Fruit fly (Drosophila melanogaster) whole organism, embryonic: Measurements from ENCODE around the gene Sec61alpha.

Experiments used
- Bgb ChIP-seq: fragments of 200-800 bp; sonication (Bioruptor generic); IDR thresholded peaks from 2 replicates; pipeline ENCODE4 v1.3.6; 2022; ENCODE audit warnings: missing biosample characterization, missing genetic modification characterization; ENCODE audit not compliant: partially characterized antibody
- CG1024 ChIP-seq: fragments of 200-800 bp; sonication (Bioruptor generic); IDR thresholded peaks from 2 replicates; pipeline ENCODE4 v1.3.6; 2022; ENCODE audit warnings: missing biosample characterization, missing genetic modification characterization
- CG10462 ChIP-seq: fragments of 200-800 bp; sonication (Bioruptor generic); optimal IDR thresholded peaks from 2 replicates; lab custom pipeline; 2016; ENCODE audit warnings: missing biosample characterization, missing genetic modification characterization
- CG12299 ChIP-seq: fragments of 200-800 bp; sonication (Bioruptor generic); optimal IDR thresholded peaks from 2 replicates; lab custom pipeline; 2018; ENCODE audit warnings: missing biosample characterization, mild to moderate bottlenecking, missing genetic modification characterization
- CG13624 ChIP-seq: fragments of 200-800 bp; sonication (Bioruptor generic); optimal IDR thresholded peaks from 2 replicates; lab custom pipeline; 2016; ENCODE audit warnings: missing biosample characterization, missing genetic modification characterization
- CG14441 ChIP-seq: fragments of 200-800 bp; sonication (Bioruptor generic); IDR thresholded peaks from 2 replicates; pipeline ENCODE4 v1.3.6; 2022; ENCODE audit warnings: missing biosample characterization, missing genetic modification characterization
- CG17328 ChIP-seq: fragments of 200-800 bp; sonication (Bioruptor generic); IDR thresholded peaks from 2 replicates; pipeline ENCODE4 v1.3.6; 2022; ENCODE audit warnings: missing biosample characterization, missing genetic modification characterization
- CG1792 ChIP-seq: fragments of 200-800 bp; sonication (Bioruptor generic); optimal IDR thresholded peaks from 2 replicates; lab custom pipeline; 2016; ENCODE audit warnings: missing biosample characterization, missing genetic modification characterization
- CG18599 ChIP-seq: fragments of 200-800 bp; sonication (Bioruptor generic); optimal IDR thresholded peaks from 3 replicates; lab custom pipeline; 2017; ENCODE audit warnings: missing biosample characterization, missing genetic modification characterization, mild to moderate bottlenecking, moderate library complexity, missing genetic modification reagents
- CG2116 ChIP-seq: fragments of 200-800 bp; sonication (Bioruptor generic); optimal IDR thresholded peaks from 3 replicates; lab custom pipeline; 2018; ENCODE audit warnings: missing biosample characterization, mild to moderate bottlenecking, missing genetic modification characterization
- CG2129 ChIP-seq: fragments of 200-800 bp; sonication (Bioruptor generic); IDR thresholded peaks from 2 replicates; pipeline ENCODE4 v1.3.6; 2022; ENCODE audit warnings: missing biosample characterization, missing genetic modification characterization; ENCODE audit not compliant: partially characterized antibody
- CG2199 ChIP-seq: fragments of 200-800 bp; sonication (Bioruptor generic); IDR thresholded peaks from 3 replicates; pipeline ENCODE4 v1.3.6; 2022; ENCODE audit warnings: missing biosample characterization, missing genetic modification characterization
- CG32772 ChIP-seq: fragments of 200-800 bp; sonication (Bioruptor generic); IDR thresholded peaks from 2 replicates; pipeline ENCODE4 v1.3.6; 2022; ENCODE audit warnings: missing biosample characterization, missing genetic modification characterization
- CG3847 ChIP-seq: fragments of 200-800 bp; sonication (Bioruptor generic); IDR thresholded peaks from 2 replicates; pipeline ENCODE4 v1.3.6; 2022; ENCODE audit warnings: missing biosample characterization, missing genetic modification characterization
- CG3995 ChIP-seq: fragments of 200-800 bp; sonication (Bioruptor generic); optimal IDR thresholded peaks from 3 replicates; lab custom pipeline; 2016; ENCODE audit warnings: missing biosample characterization, missing genetic modification characterization
- CG4730 ChIP-seq: fragments of 200-800 bp; sonication (Bioruptor generic); IDR thresholded peaks from 2 replicates; pipeline ENCODE4 v1.3.6; 2022; ENCODE audit warnings: missing biosample characterization, missing genetic modification characterization
- CG4820 ChIP-seq: fragments of 200-800 bp; sonication (Bioruptor generic); optimal IDR thresholded peaks from 3 replicates; lab custom pipeline; 2016; ENCODE audit warnings: missing biosample characterization, missing genetic modification characterization
- CG8944 ChIP-seq: fragments of 200-800 bp; sonication (Bioruptor generic); optimal IDR thresholded peaks from 3 replicates; lab custom pipeline; 2016; ENCODE audit warnings: missing biosample characterization, missing genetic modification characterization
- D19B ChIP-seq: fragments of 200-800 bp; sonication (Bioruptor generic); optimal IDR thresholded peaks from 2 replicates; lab custom pipeline; 2017; ENCODE audit warnings: missing biosample characterization, mild to moderate bottlenecking, missing genetic modification characterization
- Elba2 ChIP-seq: fragments of 200-800 bp; sonication (Bioruptor generic); optimal IDR thresholded peaks from 3 replicates; lab custom pipeline; 2016; ENCODE audit warnings: missing biosample characterization, missing genetic modification characterization
- Hey ChIP-seq: fragments of 200-800 bp; sonication (Bioruptor generic); optimal IDR thresholded peaks from 3 replicates; lab custom pipeline; 2018; ENCODE audit warnings: missing biosample characterization, mild to moderate bottlenecking, missing genetic modification characterization
- HmgD ChIP-seq: fragments of 200-800 bp; sonication (Bioruptor generic); optimal IDR thresholded peaks from 3 replicates; lab custom pipeline; 2016; ENCODE audit warnings: missing biosample characterization, missing genetic modification characterization
- Hsf ChIP-seq: fragments of 200-800 bp; sonication (Bioruptor generic); optimal IDR thresholded peaks from 3 replicates; lab custom pipeline; 2016; ENCODE audit warnings: missing biosample characterization, missing genetic modification characterization
- MBD-R2 ChIP-seq: fragments of 200-800 bp; sonication (Bioruptor generic); IDR thresholded peaks from 2 replicates; pipeline ENCODE4 v1.3.6; 2022; ENCODE audit warnings: missing biosample characterization, missing genetic modification characterization
- Nf-YB ChIP-seq: fragments of 200-800 bp; sonication (Bioruptor generic); optimal IDR thresholded peaks from 3 replicates; lab custom pipeline; 2019; ENCODE audit warnings: missing biosample characterization, mild to moderate bottlenecking, missing genetic modification characterization, moderate library complexity
- Opbp ChIP-seq: fragments of 200-800 bp; sonication (Bioruptor generic); IDR thresholded peaks from 3 replicates; pipeline ENCODE4 v1.3.6; 2022; ENCODE audit warnings: missing biosample characterization, missing genetic modification characterization; ENCODE audit not compliant: partially characterized antibody
- Tbp ChIP-seq: fragments of >200 bp; optimal IDR thresholded peaks from 2 replicates; lab custom pipeline; 2018; ENCODE audit warnings: missing biosample characterization, missing genetic modification characterization
- al ChIP-seq: fragments of 200-800 bp; sonication (Bioruptor generic); IDR thresholded peaks from 2 replicates; pipeline ENCODE4 v1.3.6; 2022; ENCODE audit warnings: missing biosample characterization, missing genetic modification characterization
- crol ChIP-seq: fragments of 200-800 bp; sonication (Bioruptor generic); IDR thresholded peaks from 2 replicates; pipeline ENCODE4 v1.3.6; 2022; ENCODE audit warnings: missing biosample characterization, missing genetic modification characterization
- crp ChIP-seq, 2 experiments: fragments of 200-800 bp; sonication (Bioruptor generic); optimal IDR thresholded peaks; 2 replicates in 1 of 2; 3 replicates in 1 of 2; lab custom pipeline; 2017; ENCODE audit warnings: missing biosample characterization in 2 of 2, missing genetic modification characterization in 2 of 2, mild to moderate bottlenecking in 1 of 2, moderate library complexity in 1 of 2
- da ChIP-seq: fragments of 200-800 bp; sonication (Bioruptor generic); optimal IDR thresholded peaks from 2 replicates; lab custom pipeline; 2016; ENCODE audit warnings: missing biosample characterization, missing genetic modification characterization
- dan ChIP-seq: fragments of 200-800 bp; sonication (Bioruptor generic); IDR thresholded peaks from 2 replicates; pipeline ENCODE4 v1.3.6; 2022; ENCODE audit warnings: missing biosample characterization, missing genetic modification characterization
- gfzf ChIP-seq: fragments of 200-800 bp; sonication (Bioruptor generic); optimal IDR thresholded peaks from 2 replicates; lab custom pipeline; 2016; ENCODE audit warnings: missing biosample characterization, mild to moderate bottlenecking, missing genetic modification characterization, moderate library complexity
- gro ChIP-seq: fragments of 200-800 bp; sonication (Bioruptor generic); optimal IDR thresholded peaks from 2 replicates; lab custom pipeline; 2016; ENCODE audit warnings: missing biosample characterization, missing genetic modification characterization
- gsb-n ChIP-seq: fragments of 200-800 bp; sonication (Bioruptor generic); optimal IDR thresholded peaks from 3 replicates; lab custom pipeline; 2018; ENCODE audit warnings: missing biosample characterization, mild to moderate bottlenecking, missing genetic modification characterization
- gt ChIP-seq: fragments of 200-800 bp; sonication (Bioruptor generic); IDR thresholded peaks from 2 replicates; pipeline ENCODE4 v1.3.6; 2022; ENCODE audit warnings: missing biosample characterization, missing genetic modification characterization
- hb ChIP-seq: fragments of 200-800 bp; sonication (Bioruptor generic); IDR thresholded peaks from 3 replicates; pipeline ENCODE4 v1.3.6; 2022; ENCODE audit warnings: missing biosample characterization, missing genetic modification characterization; ENCODE audit not compliant: partially characterized antibody
- hth ChIP-seq: fragments of >200 bp; optimal IDR thresholded peaks from 2 replicates; lab custom pipeline; 2017; ENCODE audit warnings: inconsistent platforms
- lmd ChIP-seq: fragments of 200-800 bp; sonication (Bioruptor generic); IDR thresholded peaks from 2 replicates; pipeline ENCODE4 v1.3.6; 2022; ENCODE audit warnings: missing biosample characterization, missing genetic modification characterization
- mirr ChIP-seq: fragments of 200-800 bp; sonication (Bioruptor generic); optimal IDR thresholded peaks from 3 replicates; lab custom pipeline; 2018; ENCODE audit warnings: missing biosample characterization, mild to moderate bottlenecking, missing genetic modification characterization
- prd ChIP-seq, 3 experiments: fragments of >200 bp in 2 of 3; fragments of 200-800 bp in 1 of 3; sonication (Bioruptor generic) in 1 of 3; optimal IDR thresholded peaks in 2 of 3; IDR thresholded peaks in 1 of 3; 2 replicates in 2 of 3; 3 replicates in 1 of 3; pipeline versions ENCODE4 v1.3.6 to Lab custom; 2017 to 2022; ENCODE audit warnings: missing biosample characterization in 1 of 3, missing genetic modification characterization in 1 of 3
- rib ChIP-seq: fragments of 200-800 bp; sonication (Bioruptor generic); IDR thresholded peaks from 2 replicates; pipeline ENCODE4 v1.3.6; 2022; ENCODE audit warnings: missing biosample characterization, missing genetic modification characterization
- row ChIP-seq: fragments of 200-800 bp; sonication (Bioruptor generic); IDR thresholded peaks from 3 replicates; pipeline ENCODE4 v1.3.6; 2022; ENCODE audit warnings: missing biosample characterization, missing genetic modification characterization
- run ChIP-seq: fragments of 200-800 bp; sonication (Bioruptor generic); optimal IDR thresholded peaks from 3 replicates; lab custom pipeline; 2018; ENCODE audit warnings: missing biosample characterization, mild to moderate bottlenecking, missing genetic modification characterization
- so ChIP-seq: fragments of 200-800 bp; sonication (Bioruptor generic); IDR thresholded peaks from 3 replicates; pipeline ENCODE4 v1.3.6; 2022; ENCODE audit warnings: missing biosample characterization, missing genetic modification characterization
- sqz ChIP-seq: fragments of 200-800 bp; sonication (Bioruptor generic); optimal IDR thresholded peaks from 3 replicates; lab custom pipeline; 2018; ENCODE audit warnings: missing biosample characterization, mild to moderate bottlenecking, missing genetic modification characterization
- stwl ChIP-seq: fragments of 200-800 bp; sonication (Bioruptor generic); optimal IDR thresholded peaks from 3 replicates; lab custom pipeline; 2018; ENCODE audit warnings: missing biosample characterization, mild to moderate bottlenecking, missing genetic modification characterization, moderate library complexity
- tgo ChIP-seq: fragments of 200-800 bp; sonication (Bioruptor generic); IDR thresholded peaks from 3 replicates; pipeline ENCODE4 v1.3.6; 2022; ENCODE audit warnings: missing biosample characterization, missing genetic modification characterization
- trem ChIP-seq: fragments of 200-800 bp; optimal IDR thresholded peaks from 3 replicates; lab custom pipeline; 2019; ENCODE audit warnings: missing biosample characterization, mild to moderate bottlenecking, missing genetic modification characterization, moderate library complexity
- trh ChIP-seq: fragments of 200-800 bp; sonication (Bioruptor generic); optimal IDR thresholded peaks from 2 replicates; lab custom pipeline; 2016; ENCODE audit warnings: missing biosample characterization, missing genetic modification characterization

Sec61alpha gene

DNA sequence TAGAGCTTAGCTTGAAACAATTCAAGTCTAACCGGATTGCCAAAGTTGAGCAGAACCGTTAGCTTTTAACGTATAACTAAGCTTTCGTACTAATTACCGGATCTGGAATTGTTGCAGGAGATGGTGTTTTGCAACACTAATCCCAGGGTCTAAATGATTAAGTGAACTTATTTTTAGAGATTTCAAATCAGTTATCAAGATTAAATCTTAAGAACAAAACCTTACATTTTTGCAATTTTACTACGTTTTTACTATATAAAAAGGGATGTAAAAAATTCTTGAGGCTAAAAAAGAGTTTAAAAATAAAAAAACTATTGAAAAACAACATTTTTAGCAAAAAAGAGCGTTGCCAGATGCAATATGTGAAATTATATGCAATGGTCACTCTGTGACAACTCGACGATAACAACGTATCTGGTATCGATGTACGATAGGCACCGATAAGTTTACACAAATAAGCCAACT, 8.3 kb upstream of the Sec61alpha start, which contains the start of the genes KFase and epsilonCOP:
Gene KFase, minus strand, starts transcription at position 81 of the 465 bp plus-strand sequence.
Gene epsilonCOP, plus strand, starts transcription at position 415 of the 465 bp plus-strand sequence.
- no peak for TF ChIP-seq HmgD
- no peak for TF ChIP-seq trh
- TF ChIP-seq CG4730 = 0 out of 2 replicates have a peak, but pooled peaks have one; percentile 28
- no peak for TF ChIP-seq CG32772 (GFP tag; lab: Robert Waterston, UW)
- TF ChIP-seq al = peak; percentile 23; the same call in 1 of the 2 replicates
- TF ChIP-seq Hey (tag; lab: Kevin White, UChicago) = no peak
- no peak for TF ChIP-seq gt (GFP tag; lab: Robert Waterston, UW)
- TF ChIP-seq lmd (GFP tag; lab: Robert Waterston, UW) = peak; percentile 31; the same call in 1 of the 2 replicates
- TF ChIP-seq MBD-R2 (GFP tag; lab: Robert Waterston, UW) = peak; percentile 44; the same call in 1 of the 2 replicates
- TF ChIP-seq CG12299 (tag; lab: Kevin White, UChicago) = peak; percentile 49
- TF ChIP-seq dan (GFP tag; lab: Robert Waterston, UW) = no peak
- 0 out of 2 replicates have a peak, but pooled peaks have one; percentile 30 for TF ChIP-seq rib (GFP tag; lab: Robert Waterston, UW)
- peak; percentile 4 for TF ChIP-seq Elba2 (GFP tag; lab: Kevin White, UChicago)
- no peak for TF ChIP-seq CG14441
- peak; percentile 26; the same call in 1 of the 2 replicates for TF ChIP-seq CG17328 (GFP tag; lab: Robert Waterston, UW)
- peak; percentile 68 for TF ChIP-seq row (GFP tag; lab: Robert Waterston, UW)
- peak in 1 of 2 experiments; percentile 23 for TF ChIP-seq crp (GFP tag; optimal IDR thresholded peaks at IDR 0.05; lab: Kevin White, UChicago)
- TF ChIP-seq CG18599 (GFP tag; lab: Kevin White, UChicago) = peak; percentile 69
- peak; percentile 75; the same call in 2 of the 3 replicates for TF ChIP-seq Opbp (GFP tag; lab: Robert Waterston, UW)
- peak; percentile 33 for TF ChIP-seq Nf-YB (GFP tag; lab: Kevin White, UChicago)
- TF ChIP-seq CG3847 (GFP tag; lab: Robert Waterston, UW) = peak; percentile 75; the same call in 1 of the 2 replicates
- TF ChIP-seq CG4820 = peak; percentile 46
- peak; percentile 66; the same call in 2 of the 3 replicates for TF ChIP-seq hb (GFP tag; lab: Robert Waterston, UW)
- no peak for TF ChIP-seq hth (lab: Kevin White, UChicago)
- no peak for TF ChIP-seq prd (optimal IDR thresholded peaks at IDR 0.05; lab: Kevin White, UChicago)
- TF ChIP-seq prd (GFP tag; IDR thresholded peaks at IDR 0.05; lab: Robert Waterston, UW) = peak; percentile 41; the same call in 1 of the 3 replicates
- peak; percentile 73 for TF ChIP-seq CG13624 (GFP tag; lab: Kevin White, UChicago)
- peak; percentile 85 for TF ChIP-seq trem (tag; lab: Kevin White, UChicago)
- TF ChIP-seq crol = no peak
- peak; percentile 58 for TF ChIP-seq gsb-n (tag; lab: Kevin White, UChicago)
- TF ChIP-seq CG8944 (GFP tag; lab: Kevin White, UChicago) = peak; percentile 38
- no peak for TF ChIP-seq Tbp (GFP tag; lab: Kevin White, UChicago)
- TF ChIP-seq gro (GFP tag; lab: Kevin White, UChicago) = peak; percentile 49
- TF ChIP-seq run (tag; lab: Kevin White, UChicago) = no peak
- no peak for TF ChIP-seq CG1024
- TF ChIP-seq CG2199 (GFP tag; lab: Robert Waterston, UW) = no peak
- TF ChIP-seq CG10462 (GFP tag; lab: Kevin White, UChicago) = peak; percentile 30
- peak; percentile 53 for TF ChIP-seq CG3995
- peak; percentile 5 for TF ChIP-seq D19B (GFP tag; lab: Kevin White, UChicago)
- no peak for TF ChIP-seq CG2129 (GFP tag; lab: Robert Waterston, UW)
- peak; percentile 56; the same call in 2 of the 3 replicates for TF ChIP-seq tgo (GFP tag; lab: Robert Waterston, UW)
- peak; percentile 21 for TF ChIP-seq mirr (GFP tag; lab: Kevin White, UChicago)
- TF ChIP-seq Bgb (GFP tag; lab: Robert Waterston, UW) = peak; percentile 78
- peak; percentile 71 for TF ChIP-seq Hsf
- TF ChIP-seq CG1792 (GFP tag; lab: Kevin White, UChicago) = peak; percentile 40
- TF ChIP-seq so (GFP tag; lab: Robert Waterston, UW) = no peak
- no peak for TF ChIP-seq da (GFP tag; lab: Kevin White, UChicago)
- peak; percentile 59 for TF ChIP-seq gfzf (GFP tag; lab: Kevin White, UChicago)
- TF ChIP-seq sqz (GFP tag; lab: Kevin White, UChicago) = peak; percentile 53
- TF ChIP-seq stwl (tag; lab: Kevin White, UChicago) = peak; percentile 100
- peak; percentile 93 for TF ChIP-seq CG2116 (GFP tag; lab: Kevin White, UChicago)
